Fruit fly (Drosophila melanogaster) whole organism, embryonic: ENCODE measurements around the gene CG33702.
A peak's percentile ranks its signal among the peaks of the same experiment; 100 is the strongest.

Experiments
- Aef1 ChIP-seq: fragments of 200-800 bp; sonication (Bioruptor generic); IDR thresholded peaks from 3 replicates; pipeline ENCODE4 v1.3.6; 2022; ENCODE audit warnings: missing biosample characterization, missing genetic modification characterization
- Blimp-1 ChIP-seq: fragments of 200-800 bp; sonication (Bioruptor generic); optimal IDR thresholded peaks from 3 replicates; lab custom pipeline; 2018; ENCODE audit warnings: missing biosample characterization, missing genetic modification characterization, mild to moderate bottlenecking, moderate library complexity, missing genetic modification reagents
- CG10147 ChIP-seq: fragments of 200-800 bp; sonication (Bioruptor generic); optimal IDR thresholded peaks from 2 replicates; lab custom pipeline; 2019; ENCODE audit warnings: missing biosample characterization, mild to moderate bottlenecking, missing genetic modification characterization, moderate library complexity
- CG10267 ChIP-seq: fragments of 200-800 bp; sonication (Bioruptor generic); optimal IDR thresholded peaks from 2 replicates; lab custom pipeline; 2018; ENCODE audit warnings: missing biosample characterization, mild to moderate bottlenecking, missing genetic modification characterization, moderate library complexity
- CG11093 ChIP-seq: fragments of 200-800 bp; sonication (Bioruptor generic); IDR thresholded peaks from 3 replicates; pipeline ENCODE4 v1.3.6; 2022; ENCODE audit warnings: missing biosample characterization, missing genetic modification characterization
- CG11398 ChIP-seq: fragments of 200-800 bp; sonication (Bioruptor generic); optimal IDR thresholded peaks from 2 replicates; lab custom pipeline; 2016; ENCODE audit warnings: missing biosample characterization, missing genetic modification characterization
- CG13894 ChIP-seq: fragments of 200-800 bp; sonication (Bioruptor generic); optimal IDR thresholded peaks from 3 replicates; lab custom pipeline; 2018; ENCODE audit warnings: missing biosample characterization, mild to moderate bottlenecking, missing genetic modification characterization, moderate library complexity
- CG14667 ChIP-seq: fragments of 200-800 bp; sonication (Bioruptor generic); IDR thresholded peaks from 2 replicates; pipeline ENCODE4 v1.3.6; 2022; ENCODE audit warnings: missing biosample characterization, missing genetic modification characterization
- CG15479 ChIP-seq: fragments of 200-800 bp; sonication (Bioruptor generic); optimal IDR thresholded peaks from 3 replicates; lab custom pipeline; 2019; ENCODE audit warnings: missing biosample characterization, mild to moderate bottlenecking, missing genetic modification characterization, moderate library complexity
- CG16813 ChIP-seq: fragments of 200-800 bp; sonication (Bioruptor generic); IDR thresholded peaks from 3 replicates; pipeline ENCODE4 v1.3.6; 2022; ENCODE audit warnings: missing biosample characterization, missing genetic modification characterization; ENCODE audit not compliant: partially characterized antibody
- CG18764 ChIP-seq: fragments of 200-800 bp; sonication (Bioruptor generic); optimal IDR thresholded peaks from 3 replicates; lab custom pipeline; 2016; ENCODE audit warnings: missing biosample characterization, missing genetic modification characterization
- CG2199 ChIP-seq: fragments of 200-800 bp; sonication (Bioruptor generic); IDR thresholded peaks from 3 replicates; pipeline ENCODE4 v1.3.6; 2022; ENCODE audit warnings: missing biosample characterization, missing genetic modification characterization
- CG33213 ChIP-seq: fragments of 200-800 bp; sonication (Bioruptor generic); optimal IDR thresholded peaks from 3 replicates; lab custom pipeline; 2016; ENCODE audit warnings: missing biosample characterization, missing genetic modification characterization
- CG34422 ChIP-seq: fragments of 200-800 bp; sonication (Bioruptor generic); IDR thresholded peaks from 3 replicates; pipeline ENCODE4 v1.3.6; 2022; ENCODE audit warnings: missing biosample characterization, missing genetic modification characterization
- CG4707 ChIP-seq: fragments of 200-800 bp; sonication (Bioruptor generic); optimal IDR thresholded peaks from 2 replicates; lab custom pipeline; 2018; ENCODE audit warnings: missing biosample characterization, mild to moderate bottlenecking, missing genetic modification characterization, moderate library complexity
- CG4730 ChIP-seq: fragments of 200-800 bp; sonication (Bioruptor generic); IDR thresholded peaks from 2 replicates; pipeline ENCODE4 v1.3.6; 2022; ENCODE audit warnings: missing biosample characterization, missing genetic modification characterization
- CG5245 ChIP-seq: fragments of 200-800 bp; sonication (Bioruptor generic); optimal IDR thresholded peaks from 3 replicates; lab custom pipeline; 2016; ENCODE audit warnings: missing biosample characterization, missing genetic modification characterization
- CG6654 ChIP-seq: fragments of 200-800 bp; sonication (Bioruptor generic); optimal IDR thresholded peaks from 2 replicates; lab custom pipeline; 2017; ENCODE audit warnings: missing biosample characterization, mild to moderate bottlenecking, missing genetic modification characterization
- CG6813 ChIP-seq: fragments of 200-800 bp; sonication (Bioruptor generic); optimal IDR thresholded peaks from 2 replicates; lab custom pipeline; 2017; ENCODE audit warnings: missing biosample characterization, missing genetic modification characterization, mild to moderate bottlenecking, moderate library complexity, missing genetic modification reagents
- CG7928 ChIP-seq: fragments of 200-800 bp; sonication (Bioruptor generic); optimal IDR thresholded peaks from 2 replicates; lab custom pipeline; 2017; ENCODE audit warnings: missing biosample characterization, mild to moderate bottlenecking, missing genetic modification characterization
- CG8089 ChIP-seq: fragments of 200-800 bp; sonication (Bioruptor generic); optimal IDR thresholded peaks from 3 replicates; lab custom pipeline; 2016; ENCODE audit warnings: missing biosample characterization, missing genetic modification characterization
- CG9797 ChIP-seq: fragments of 200-800 bp; sonication (Bioruptor generic); optimal IDR thresholded peaks from 3 replicates; lab custom pipeline; 2018; ENCODE audit warnings: missing biosample characterization, mild to moderate bottlenecking, missing genetic modification characterization
- Dbx ChIP-seq: fragments of 200-800 bp; sonication (Bioruptor generic); IDR thresholded peaks from 3 replicates; pipeline ENCODE4 v1.3.6; 2022; ENCODE audit warnings: missing biosample characterization, missing genetic modification characterization
- Deaf1 ChIP-seq: fragments of 200-800 bp; optimal IDR thresholded peaks from 3 replicates; lab custom pipeline; 2019; ENCODE audit warnings: missing biosample characterization, mild to moderate bottlenecking, missing genetic modification characterization, moderate library complexity
- Dek ChIP-seq: fragments of 200-800 bp; sonication (Bioruptor generic); optimal IDR thresholded peaks from 3 replicates; lab custom pipeline; 2019; ENCODE audit warnings: missing biosample characterization, mild to moderate bottlenecking, missing genetic modification characterization, moderate library complexity
- Dll ChIP-seq: fragments of 200-800 bp; sonication (Bioruptor generic); IDR thresholded peaks from 4 replicates; pipeline ENCODE4 v1.3.6; 2022; ENCODE audit warnings: missing biosample characterization, missing genetic modification characterization; ENCODE audit not compliant: partially characterized antibody
- Doc3 ChIP-seq: fragments of 200-800 bp; sonication (Bioruptor generic); IDR thresholded peaks from 3 replicates; pipeline ENCODE4 v1.3.6; 2022; ENCODE audit warnings: missing biosample characterization, missing genetic modification characterization; ENCODE audit not compliant: partially characterized antibody
- Hand ChIP-seq: fragments of 200-800 bp; sonication (Bioruptor generic); optimal IDR thresholded peaks from 2 replicates; lab custom pipeline; 2017; ENCODE audit warnings: mild to moderate bottlenecking, missing biosample characterization, missing genetic modification reagents, missing genetic modification characterization
- Sox100B ChIP-seq: fragments of 200-800 bp; sonication (Bioruptor generic); optimal IDR thresholded peaks from 3 replicates; lab custom pipeline; 2018; ENCODE audit warnings: missing biosample characterization, mild to moderate bottlenecking, missing genetic modification characterization
- Sry-δ ChIP-seq: fragments of 200-800 bp; sonication (Bioruptor generic); optimal IDR thresholded peaks from 2 replicates; lab custom pipeline; 2016; ENCODE audit warnings: missing biosample characterization, missing genetic modification characterization
- Vsx1 ChIP-seq: fragments of 200-800 bp; sonication (Bioruptor generic); optimal IDR thresholded peaks from 2 replicates; lab custom pipeline; 2017; ENCODE audit warnings: missing biosample characterization, mild to moderate bottlenecking, missing genetic modification characterization, missing genetic modification reagents
- ac ChIP-seq: fragments of 200-800 bp; sonication (Bioruptor generic); optimal IDR thresholded peaks from 3 replicates; lab custom pipeline; 2017; ENCODE audit warnings: missing biosample characterization, mild to moderate bottlenecking, missing genetic modification characterization
- ash1 ChIP-seq: fragments of 200-800 bp; sonication (Bioruptor generic); optimal IDR thresholded peaks from 2 replicates; lab custom pipeline; 2018; ENCODE audit warnings: missing biosample characterization, mild to moderate bottlenecking, missing genetic modification characterization
- exex ChIP-seq: fragments of 200-800 bp; sonication (Bioruptor generic); optimal IDR thresholded peaks from 4 replicates; lab custom pipeline; 2018; ENCODE audit warnings: missing biosample characterization, mild to moderate bottlenecking, missing genetic modification characterization, moderate library complexity
- fd3F ChIP-seq: fragments of 200-800 bp; sonication (Bioruptor generic); optimal IDR thresholded peaks from 2 replicates; lab custom pipeline; 2018; ENCODE audit warnings: missing biosample characterization, mild to moderate bottlenecking, missing genetic modification characterization, moderate library complexity
- gem ChIP-seq: fragments of 200-800 bp; sonication (Bioruptor generic); optimal IDR thresholded peaks from 2 replicates; lab custom pipeline; 2019; ENCODE audit warnings: missing biosample characterization, mild to moderate bottlenecking, missing genetic modification characterization, moderate library complexity
- insv ChIP-seq, 2 experiments: fragments of 200-800 bp; sonication (Bioruptor generic); optimal IDR thresholded peaks; 3 replicates each; lab custom pipeline; 2016 to 2018; ENCODE audit warnings: missing biosample characterization in 2 of 2, missing genetic modification characterization in 2 of 2
- lab ChIP-seq: fragments of 200-800 bp; sonication (Bioruptor generic); optimal IDR thresholded peaks from 3 replicates; lab custom pipeline; 2017; ENCODE audit warnings: missing biosample characterization, missing genetic modification characterization, mild to moderate bottlenecking, moderate library complexity, missing genetic modification reagents
- mam ChIP-seq: fragments of 200-800 bp; sonication (Bioruptor generic); optimal IDR thresholded peaks from 3 replicates; lab custom pipeline; 2016; ENCODE audit warnings: missing biosample characterization, missing genetic modification characterization
- onecut ChIP-seq: fragments of 200-800 bp; sonication (Bioruptor generic); IDR thresholded peaks from 2 replicates; pipeline ENCODE4 v1.3.6; 2022; ENCODE audit warnings: missing biosample characterization, missing genetic modification characterization
- pan ChIP-seq, 4 experiments: fragments of >200 bp in 3 of 4; fragments of 200-800 bp in 1 of 4; sonication (Bioruptor generic) in 1 of 4; optimal IDR thresholded peaks in 3 of 4; IDR thresholded peaks in 1 of 4; 2 replicates each; pipeline versions ENCODE4 v1.3.6 to Lab custom; 2017 to 2022; ENCODE audit warnings: missing biosample characterization in 2 of 4, missing genetic modification characterization in 2 of 4, mixed read lengths in 1 of 4
- ro ChIP-seq: fragments of 200-800 bp; sonication (Bioruptor generic); IDR thresholded peaks from 2 replicates; pipeline ENCODE4 v1.3.6; 2022; ENCODE audit warnings: missing biosample characterization, missing genetic modification characterization
- run ChIP-seq: fragments of 200-800 bp; sonication (Bioruptor generic); optimal IDR thresholded peaks from 3 replicates; lab custom pipeline; 2018; ENCODE audit warnings: missing biosample characterization, mild to moderate bottlenecking, missing genetic modification characterization
- sr ChIP-seq: fragments of 200-800 bp; sonication (Bioruptor generic); IDR thresholded peaks from 3 replicates; pipeline ENCODE4 v1.3.6; 2022; ENCODE audit warnings: missing biosample characterization, missing genetic modification characterization
- stwl ChIP-seq: fragments of 200-800 bp; sonication (Bioruptor generic); optimal IDR thresholded peaks from 3 replicates; lab custom pipeline; 2018; ENCODE audit warnings: missing biosample characterization, mild to moderate bottlenecking, missing genetic modification characterization, moderate library complexity
- toy ChIP-seq: fragments of 200-800 bp; sonication (Bioruptor generic); IDR thresholded peaks from 2 replicates; pipeline ENCODE4 v1.3.6; 2022; ENCODE audit warnings: missing biosample characterization, missing genetic modification characterization
- tx ChIP-seq: fragments of 200-800 bp; sonication (Bioruptor generic); optimal IDR thresholded peaks from 2 replicates; lab custom pipeline; 2016; ENCODE audit warnings: missing biosample characterization, missing genetic modification characterization

CG33702 gene

DNA sequence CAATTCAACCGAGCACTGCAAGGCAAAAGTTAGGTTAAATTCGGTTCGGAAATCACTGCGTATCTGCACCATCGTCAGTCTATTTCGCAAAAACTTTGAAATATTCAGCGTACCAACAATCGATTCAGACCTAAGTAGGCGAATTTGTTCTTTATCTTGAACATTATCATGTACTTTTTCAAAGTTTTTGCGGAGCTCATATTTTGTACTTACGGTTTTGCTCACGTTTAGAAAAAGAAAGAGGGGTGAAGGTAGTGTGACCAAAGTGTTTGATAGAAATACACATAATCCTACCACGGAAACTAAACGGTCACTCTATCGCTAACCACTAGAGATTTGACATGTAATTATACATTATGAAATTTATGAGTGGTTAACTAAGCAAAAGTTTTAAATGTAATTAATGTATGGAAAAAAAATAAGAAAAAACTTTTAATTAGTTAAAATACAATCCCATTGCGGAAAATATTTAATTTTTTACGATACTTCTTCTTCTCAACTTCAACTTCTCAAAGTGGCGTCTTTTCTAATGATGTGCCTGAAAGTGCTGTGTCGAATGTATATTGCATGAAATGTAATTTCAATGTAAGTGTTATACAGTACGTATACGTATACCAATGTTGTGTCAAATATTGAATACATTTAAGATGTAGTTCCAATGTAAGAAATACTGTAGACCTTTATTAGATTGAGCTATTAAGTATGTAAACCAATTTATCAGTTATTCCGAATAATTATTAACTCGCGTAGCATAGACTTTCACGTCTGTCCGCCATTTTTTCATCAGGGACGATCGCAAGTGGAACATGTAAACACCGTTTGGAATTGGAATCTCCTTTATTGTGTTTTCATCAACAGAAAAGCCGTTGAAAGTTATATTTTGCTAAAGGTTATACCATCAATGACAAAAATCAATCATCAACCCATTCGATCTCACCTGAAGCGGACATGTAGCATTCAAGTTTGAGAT, 1.6 kb downstream of the CG33702 start, which contains the start of gene RpS9 (continued):
- TF ChIP-seq sr (GFP tag; lab: Robert Waterston, UW) (no peak), lab (GFP tag; lab: Kevin White, UChicago) (peak; percentile 58), stwl (tag; lab: Kevin White, UChicago) (peak; percentile 54), toy (GFP tag; lab: Robert Waterston, UW) (no peak), ac (peak; percentile 29), mam (no peak), CG8089 (GFP tag; lab: Kevin White, UChicago) (no peak), CG33213 (GFP tag; lab: Kevin White, UChicago) (peak; percentile 54), Hand (GFP tag; lab: Kevin White, UChicago) (peak; percentile 0), CG10147 (GFP tag; lab: Kevin White, UChicago) (no peak), fd3F (GFP tag; lab: Kevin White, UChicago) (no peak), Sox100B (GFP tag; lab: Kevin White, UChicago) (no peak), ash1 (no peak), CG6813 (no peak), CG6654 (GFP tag; lab: Kevin White, UChicago) (no peak), ro (GFP tag; lab: Robert Waterston, UW) (no peak), CG11093 (GFP tag; lab: Robert Waterston, UW) (no peak), run (no peak), CG2199 (GFP tag; lab: Robert Waterston, UW) (peak; percentile 61), CG10267 (tag; lab: Kevin White, UChicago) (peak; percentile 46), CG13894 (peak; percentile 59), Dbx (GFP tag; lab: Robert Waterston, UW) (0 out of 3 replicates have a peak, but pooled peaks have one; percentile 41), Aef1 (no peak), CG15479 (GFP tag; lab: Kevin White, UChicago) (no peak), CG7928 (GFP tag; lab: Kevin White, UChicago) (no peak), CG34422 (GFP tag; lab: Robert Waterston, UW) (peak; percentile 48; the same call in 1 of the 3 replicates), CG16813 (GFP tag; lab: Robert Waterston, UW) (peak; percentile 35; the same call in 1 of the 3 replicates), Sry-δ (GFP tag; lab: Kevin White, UChicago) (no peak), onecut (GFP tag; lab: Robert Waterston, UW) (no peak), CG11398 (GFP tag; lab: Kevin White, UChicago) (no peak), CG5245 (no peak), CG4730 (GFP tag; lab: Robert Waterston, UW) (no peak), Dll (GFP tag; lab: Robert Waterston, UW) (no peak), Doc3 (GFP tag; lab: Robert Waterston, UW) (no peak), tx (GFP tag; lab: Kevin White, UChicago) (no peak), CG14667 (no peak), CG18764 (GFP tag; lab: Kevin White, UChicago) (no peak), Deaf1 (peak; percentile 27), CG4707 (GFP tag; lab: Kevin White, UChicago) (peak; percentile 9), insv (GFP tag; optimal IDR thresholded peaks at IDR 0.05; lab: Kevin White, UChicago) (peak in 1 of 2 experiments; percentile 38), Blimp-1 (GFP tag; lab: Kevin White, UChicago) (no peak), gem (tag; lab: Kevin White, UChicago) (peak; percentile 4), CG9797 (peak; percentile 74), exex (peak; percentile 2), Vsx1 (GFP tag; lab: Kevin White, UChicago) (no peak), Dek (tag; lab: Kevin White, UChicago) (no peak), pan (optimal IDR thresholded peaks at IDR 0.05; lab: Kevin White, UChicago) (no peak), pan (GFP tag; optimal IDR thresholded peaks at IDR 0.05 in 1 of 2, IDR thresholded peaks at IDR 0.05 in 1 of 2) (no peak)
